Worm (Caenorhabditis elegans) whole organism, early embryonic: Measurements from ENCODE around the gene C44B12.9.

Experiments used
- B0310.2 ChIP-seq: sonication (generic microtip); optimal IDR thresholded peaks from 2 replicates; lab custom pipeline; 2016; ENCODE audit warnings: mild to moderate bottlenecking, missing genetic modification characterization, missing compliant biosample characterization
- F13C5.2 ChIP-seq: sonication (generic microtip); optimal IDR thresholded peaks from 2 replicates; lab custom pipeline; 2017; ENCODE audit warnings: mild to moderate bottlenecking, missing genetic modification characterization, inconsistent platforms, missing compliant biosample characterization
- aly-1 ChIP-seq: sonication (generic microtip); optimal IDR thresholded peaks from 2 replicates; lab custom pipeline; 2016; ENCODE audit warnings: missing genetic modification characterization, missing compliant biosample characterization
- ama-1 ChIP-seq: fragments of 150-350 bp; optimal IDR thresholded peaks from 2 replicates; lab custom pipeline; 2014
- ceh-13 ChIP-seq: fragments of 200-800 bp; sonication (Bioruptor generic); optimal IDR thresholded peaks from 2 replicates; lab custom pipeline; 2018; ENCODE audit warnings: mild to moderate bottlenecking, missing genetic modification characterization, missing compliant biosample characterization
- ceh-36 ChIP-seq: sonication (generic microtip); optimal IDR thresholded peaks from 2 replicates; lab custom pipeline; 2016; ENCODE audit warnings: missing genetic modification characterization, inconsistent platforms, missing compliant biosample characterization
- ets-7 ChIP-seq: sonication (generic microtip); optimal IDR thresholded peaks from 2 replicates; lab custom pipeline; 2016; ENCODE audit warnings: missing genotype, missing genetic modification characterization, missing compliant biosample characterization
- flt-1 ChIP-seq: fragments of 200-800 bp; sonication (Bioruptor generic); IDR thresholded peaks from 2 replicates; pipeline ENCODE4 v1.3.6; 2022; ENCODE audit warnings: missing genetic modification characterization, missing compliant biosample characterization
- hmbx-1 ChIP-seq: sonication (generic microtip); optimal IDR thresholded peaks from 2 replicates; lab custom pipeline; 2016; ENCODE audit warnings: mild to moderate bottlenecking, missing genetic modification characterization, missing compliant biosample characterization
- hmg-4 ChIP-seq: fragments of 200-800 bp; sonication (Bioruptor generic); optimal IDR thresholded peaks from 2 replicates; lab custom pipeline; 2018; ENCODE audit warnings: mild to moderate bottlenecking, missing genetic modification characterization, missing compliant biosample characterization
- hnd-1 ChIP-seq: sonication (generic microtip); optimal IDR thresholded peaks from 2 replicates; lab custom pipeline; 2016; ENCODE audit warnings: missing genetic modification characterization, missing compliant biosample characterization
- pes-1 ChIP-seq: fragments of 200-800 bp; sonication (Bioruptor generic); IDR thresholded peaks from 2 replicates; pipeline ENCODE4 v1.3.6; 2022; ENCODE audit warnings: missing genetic modification reagents, missing genetic modification characterization, missing compliant biosample characterization
- scrt-1 ChIP-seq: fragments of 200-800 bp; sonication (Bioruptor generic); IDR thresholded peaks from 2 replicates; pipeline ENCODE4 v1.3.6; 2022; ENCODE audit warnings: missing genetic modification characterization, missing compliant biosample characterization
- sea-1 ChIP-seq: fragments of 200-800 bp; sonication (Bioruptor generic); conservative IDR thresholded peaks from 2 replicates; pipeline ENCODE4 v1.3.6; 2022; ENCODE audit warnings: missing genetic modification characterization, missing compliant biosample characterization
- tbx-11 ChIP-seq: fragments of 200-800 bp; sonication (Bioruptor generic); IDR thresholded peaks from 2 replicates; pipeline ENCODE4 v1.3.6; 2022; ENCODE audit warnings: missing genetic modification characterization, missing compliant biosample characterization
- tbx-37 ChIP-seq: fragments of 200-800 bp; sonication (Bioruptor generic); conservative IDR thresholded peaks from 2 replicates; pipeline ENCODE4 v1.3.6; 2022; ENCODE audit warnings: missing genetic modification reagents, missing genetic modification characterization, missing compliant biosample characterization
- tra-4 ChIP-seq: sonication (generic microtip); optimal IDR thresholded peaks from 2 replicates; lab custom pipeline; 2017; ENCODE audit warnings: missing genetic modification characterization, missing compliant biosample characterization

The C44B12.9 gene

ce11 chrIV:1123357-1123756, 18.9 kb upstream of the C44B12.9 start:
- TF ChIP-seq aly-1 = no peak

ce11 chrIV:1121511-1121910, 17.1 kb upstream of the C44B12.9 start:
- TF ChIP-seq ceh-13 (GFP tag; lab: Kevin White, UChicago) = no peak
- no peak for TF ChIP-seq tbx-11 (GFP tag; lab: Robert Waterston, UW)
- TF ChIP-seq hnd-1 (tag; lab: Kevin White, UChicago) = no peak
- TF ChIP-seq scrt-1 (GFP tag; lab: Robert Waterston, UW) = no peak
- TF ChIP-seq pes-1 (GFP tag; lab: Robert Waterston, UW) = no peak
- TF ChIP-seq sea-1 (GFP tag; lab: Robert Waterston, UW) = no peak

- no peak for TF ChIP-seq ceh-13 (GFP tag; lab: Kevin White, UChicago)
- TF ChIP-seq B0310.2 (tag; lab: Kevin White, UChicago) = no peak
- no peak for TF ChIP-seq ama-1 (lab: Kevin White, UChicago)
- TF ChIP-seq hmbx-1 = no peak
- TF ChIP-seq tra-4 = no peak
- no peak for TF ChIP-seq tbx-37 (GFP tag; lab: Robert Waterston, UW)
- TF ChIP-seq tbx-11 (GFP tag; lab: Robert Waterston, UW) = no peak
- TF ChIP-seq hmg-4 = no peak
- TF ChIP-seq flt-1 (GFP tag; lab: Robert Waterston, UW) = no peak
- TF ChIP-seq aly-1 = no peak
- no peak for TF ChIP-seq ets-7 (tag; lab: Kevin White, UChicago)
- no peak for TF ChIP-seq F13C5.2 (tag; lab: Kevin White, UChicago)
- no peak for TF ChIP-seq scrt-1 (GFP tag; lab: Robert Waterston, UW)
- TF ChIP-seq ceh-36 = no peak
Measured at ce11 chrIV:1120865-1121264, 16.4 kb upstream of the C44B12.9 start.

ce11 chrIV:1118566-1118965, 14.1 kb upstream of the C44B12.9 start, which contains the start of gene srx-13:
Gene srx-13, minus strand, starts transcription at chrIV:1118666.
- TF ChIP-seq hmg-4 = no peak
- TF ChIP-seq pes-1 (GFP tag; lab: Robert Waterston, UW) = no peak

- TF ChIP-seq sea-1 (GFP tag; lab: Robert Waterston, UW) (no peak), ceh-13 (GFP tag; lab: Kevin White, UChicago) (no peak), flt-1 (GFP tag; lab: Robert Waterston, UW) (no peak), tbx-37 (GFP tag; lab: Robert Waterston, UW) (no peak), tra-4 (no peak), ceh-36 (no peak), ama-1 (lab: Kevin White, UChicago) (no peak), hmg-4 (no peak), tbx-11 (GFP tag; lab: Robert Waterston, UW) (no peak), pes-1 (GFP tag; lab: Robert Waterston, UW) (no peak), hnd-1 (tag; lab: Kevin White, UChicago) (no peak), B0310.2 (tag; lab: Kevin White, UChicago) (no peak), aly-1 (no peak)
Measured at ce11 chrIV:1113638-1114037, 9.2 kb upstream of the C44B12.9 start, which contains the start of gene srx-14. Gene srx-14, minus strand, starts transcription at chrIV:1113738.

ce11 chrIV:1110999-1111398, 6.6 kb upstream of the C44B12.9 start:
- TF ChIP-seq aly-1 (no peak), hmg-4 (no peak), F13C5.2 (tag; lab: Kevin White, UChicago) (no peak), B0310.2 (tag; lab: Kevin White, UChicago) (no peak), pes-1 (GFP tag; lab: Robert Waterston, UW) (no peak), hnd-1 (tag; lab: Kevin White, UChicago) (no peak), scrt-1 (GFP tag; lab: Robert Waterston, UW) (no peak), tbx-37 (GFP tag; lab: Robert Waterston, UW) (no peak), ama-1 (lab: Kevin White, UChicago) (no peak), ets-7 (tag; lab: Kevin White, UChicago) (no peak), tra-4 (no peak), flt-1 (GFP tag; lab: Robert Waterston, UW) (no peak), hmbx-1 (no peak), ceh-36 (no peak), tbx-11 (GFP tag; lab: Robert Waterston, UW) (no peak), ceh-13 (GFP tag; lab: Kevin White, UChicago) (no peak), sea-1 (GFP tag; lab: Robert Waterston, UW) (no peak)

ce11 chrIV:1108030-1108429, 3.6 kb upstream of the C44B12.9 start:
- 0 out of 2 replicates have a peak, but pooled peaks have one; percentile 4 for TF ChIP-seq pes-1 (GFP tag; lab: Robert Waterston, UW)
- TF ChIP-seq scrt-1 (GFP tag; lab: Robert Waterston, UW) = no peak
- TF ChIP-seq flt-1 (GFP tag; lab: Robert Waterston, UW) = no peak
- TF ChIP-seq hnd-1 (tag; lab: Kevin White, UChicago) = no peak
- no peak for TF ChIP-seq sea-1 (GFP tag; lab: Robert Waterston, UW)
- no peak for TF ChIP-seq aly-1
- peak; percentile 7 for TF ChIP-seq F13C5.2 (tag; lab: Kevin White, UChicago)
- TF ChIP-seq ama-1 (lab: Kevin White, UChicago) = no peak
- TF ChIP-seq tra-4 = no peak
- no peak for TF ChIP-seq hmbx-1
- TF ChIP-seq ets-7 (tag; lab: Kevin White, UChicago) = no peak
- TF ChIP-seq B0310.2 (tag; lab: Kevin White, UChicago) = no peak
- no peak for TF ChIP-seq tbx-11 (GFP tag; lab: Robert Waterston, UW)
- no peak for TF ChIP-seq ceh-36
- TF ChIP-seq tbx-37 (GFP tag; lab: Robert Waterston, UW) = no peak
- TF ChIP-seq hmg-4 = no peak

ce11 chrIV:1107190-1107589, 2.8 kb upstream of the C44B12.9 start, which contains the start of gene ost-1:
Gene ost-1, plus strand, starts transcription at chrIV:1107396.
- TF ChIP-seq F13C5.2 (tag; lab: Kevin White, UChicago) = no peak
- TF ChIP-seq hmg-4 = peak; percentile 2
- no peak for TF ChIP-seq flt-1 (GFP tag; lab: Robert Waterston, UW)
